Worm (Caenorhabditis elegans): ENCODE results near the gene amt-4.

amt-4 gene

ce11 chrX:4588462-4588861 is 23.4 kb downstream of the amt-4 start, which contains the start of gene lnp-1:
TSS of gene lnp-1 (plus strand) at chrX:4588762.
- TF ChIP-seq nhr-77 (tag; optimal IDR thresholded peaks at IDR 0.05) (no peak), ceh-82 (tag; optimal IDR thresholded peaks at IDR 0.05) (no peak), fos-1 (tag; optimal IDR thresholded peaks at IDR 0.05) (no peak), nhr-28 (tag; optimal IDR thresholded peaks at IDR 0.05) (no peak), R02D3.7 (tag; optimal IDR thresholded peaks at IDR 0.05) (no peak), nhr-67 (tag; optimal IDR thresholded peaks at IDR 0.05) (no peak), unc-62 (GFP tag; optimal IDR thresholded peaks at IDR 0.05) (no peak), nhr-12 (tag; optimal IDR thresholded peaks at IDR 0.05) (no peak), ztf-4 (tag; optimal IDR thresholded peaks at IDR 0.05) (no peak), jun-1 (tag; optimal IDR thresholded peaks at IDR 0.05) (no peak), nhr-43 (tag; optimal IDR thresholded peaks at IDR 0.05; ENCODE audit: poor library complexity, severe bottlenecking) (no peak), nhr-237 (tag; optimal IDR thresholded peaks at IDR 0.05) (no peak), eor-1 (tag; optimal IDR thresholded peaks at IDR 0.05) (no peak), elt-1 (tag; optimal IDR thresholded peaks at IDR 0.05) (no peak), ceh-28 (tag; optimal IDR thresholded peaks at IDR 0.05) (no peak), sea-2 (GFP tag; optimal IDR thresholded peaks at IDR 0.05) (no peak), nhr-11 (tag; optimal IDR thresholded peaks at IDR 0.05) (no peak), elt-3 (tag; optimal IDR thresholded peaks at IDR 0.05) (no peak), hmg-11 (tag; optimal IDR thresholded peaks at IDR 0.05) (no peak), unc-39 (tag; optimal IDR thresholded peaks at IDR 0.05) (no peak)

ce11 chrX:4592250-4592649 is 27.1 kb downstream of the amt-4 start, which contains the start of gene flp-12:
TSS of gene flp-12 (minus strand) at chrX:4592350.
- TF ChIP-seq hmg-11 (tag; optimal IDR thresholded peaks at IDR 0.05) (no peak), lin-39 (tag; optimal IDR thresholded peaks at IDR 0.05) (peak; percentile 23)

DNA sequence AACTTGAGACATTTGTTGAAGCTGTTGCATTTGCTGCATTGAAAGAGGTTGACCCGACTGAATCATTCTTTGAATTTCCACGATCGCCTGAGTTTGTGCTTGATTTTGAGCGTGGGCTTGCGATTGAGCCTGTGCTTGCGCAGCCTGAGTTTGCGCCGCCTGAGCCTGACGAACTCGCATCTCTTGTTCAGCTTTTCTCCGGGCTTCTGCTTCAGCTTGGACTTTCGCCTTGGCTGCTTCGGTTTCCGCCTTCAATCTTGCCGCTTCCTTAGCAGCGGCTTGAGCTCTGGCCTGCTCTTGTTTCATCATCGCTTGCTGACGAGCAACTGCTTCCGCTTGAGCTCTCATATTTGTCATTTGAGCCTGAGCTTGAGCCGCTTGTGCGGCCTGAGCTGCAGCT is 32.3 kb downstream of the amt-4 start:
- no peak for TF ChIP-seq ztf-11 (tag; optimal IDR thresholded peaks at IDR 0.05)
- TF ChIP-seq unc-39 (tag; optimal IDR thresholded peaks at IDR 0.05): no peak
- no peak for TF ChIP-seq skn-1 (tag; optimal IDR thresholded peaks at IDR 0.05)
- no peak for TF ChIP-seq elt-1 (tag; optimal IDR thresholded peaks at IDR 0.05)
- TF ChIP-seq snpc-4 (tag; optimal IDR thresholded peaks at IDR 0.05): no peak
- no peak for TF ChIP-seq nhr-76 (tag; optimal IDR thresholded peaks at IDR 0.05)
- TF ChIP-seq nhr-43 (tag; optimal IDR thresholded peaks at IDR 0.05; ENCODE audit: poor library complexity, severe bottlenecking): no peak

- TF ChIP-seq jun-1 (tag; optimal IDR thresholded peaks at IDR 0.05) (no peak), pha-4 (tag; optimal IDR thresholded peaks at IDR 0.05) (no peak), hmg-11 (tag; optimal IDR thresholded peaks at IDR 0.05) (no peak), nfya-1 (tag; optimal IDR thresholded peaks at IDR 0.05; ENCODE audit: insufficient read depth) (no peak), nhr-11 (tag; optimal IDR thresholded peaks at IDR 0.05) (no peak), ztf-4 (tag; optimal IDR thresholded peaks at IDR 0.05) (no peak), elt-1 (tag; optimal IDR thresholded peaks at IDR 0.05) (no peak), ceh-82 (tag; optimal IDR thresholded peaks at IDR 0.05) (no peak), elt-3 (tag; optimal IDR thresholded peaks at IDR 0.05) (no peak), ceh-9 (tag; optimal IDR thresholded peaks at IDR 0.05) (no peak), egl-27 (tag; optimal IDR thresholded peaks at IDR 0.05) (no peak), ZK546.5 (tag; optimal IDR thresholded peaks at IDR 0.05) (no peak), nhr-12 (tag; optimal IDR thresholded peaks at IDR 0.05) (no peak), fkh-2 (tag; optimal IDR thresholded peaks at IDR 0.05) (no peak)
Observed at ce11 chrX:4599526-4599925, 34.4 kb downstream of the amt-4 start.

DNA sequence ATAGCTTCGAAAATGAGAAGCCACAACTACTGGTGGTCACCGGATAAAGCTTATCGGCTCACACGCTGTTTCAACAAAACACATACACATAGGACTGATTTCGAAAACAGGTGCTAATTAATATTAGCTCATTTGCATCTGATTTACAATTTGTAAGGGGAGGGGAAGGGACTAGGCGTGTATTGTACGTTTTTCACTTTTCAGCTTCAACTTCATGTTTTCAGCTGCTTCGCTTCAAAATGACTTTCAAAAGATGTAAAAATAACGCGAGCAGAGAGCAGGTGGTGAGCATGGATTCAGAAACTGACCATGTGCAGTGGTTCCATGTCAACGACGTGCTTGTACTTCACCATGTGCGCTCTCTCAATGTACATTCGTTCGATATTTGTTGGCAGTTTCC is 35.9 kb downstream of the amt-4 start:
- TF ChIP-seq snpc-4 (tag; optimal IDR thresholded peaks at IDR 0.05) (no peak), unc-39 (tag; optimal IDR thresholded peaks at IDR 0.05) (no peak), ceh-9 (tag; optimal IDR thresholded peaks at IDR 0.05) (no peak), elt-1 (tag; optimal IDR thresholded peaks at IDR 0.05) (no peak)

- no peak for TF ChIP-seq zag-1 (tag; optimal IDR thresholded peaks at IDR 0.05)
- no peak for TF ChIP-seq unc-62 (GFP tag; optimal IDR thresholded peaks at IDR 0.05)
- no peak for TF ChIP-seq eor-1 (tag; optimal IDR thresholded peaks at IDR 0.05)
- no peak for TF ChIP-seq elt-1 (tag; optimal IDR thresholded peaks at IDR 0.05)
- no peak for TF ChIP-seq lsy-12 (tag; optimal IDR thresholded peaks at IDR 0.05)
- TF ChIP-seq skn-1 (tag; optimal IDR thresholded peaks at IDR 0.05): no peak
Observed at ce11 chrX:4604185-4604584, 39.1 kb downstream of the amt-4 start.

Data from whole organism, L3 larva.